Fruit fly (Drosophila melanogaster) whole organism, prepupa: ENCODE measurements around the gene gzl.

Experiments used
- Blimp-1 ChIP-seq: fragments of 200-800 bp; sonication (Bioruptor generic); optimal IDR thresholded peaks from 3 replicates; lab custom pipeline; 2017; ENCODE audit warnings: missing biosample characterization, missing genetic modification characterization, mild to moderate bottlenecking, moderate library complexity, missing genetic modification reagents
- CG10669 ChIP-seq: fragments of 200-800 bp; sonication (Bioruptor generic); optimal IDR thresholded peaks from 3 replicates; lab custom pipeline; 2018; ENCODE audit warnings: missing biosample characterization, mild to moderate bottlenecking, missing genetic modification characterization, moderate library complexity
- CG11294 ChIP-seq: fragments of 200-800 bp; sonication (Bioruptor generic); IDR thresholded peaks from 2 replicates; pipeline ENCODE4 v1.3.6; 2022; ENCODE audit warnings: missing biosample characterization, missing genetic modification characterization
- CG11762 ChIP-seq: fragments of 200-800 bp; sonication (Bioruptor generic); optimal IDR thresholded peaks from 3 replicates; lab custom pipeline; 2016; ENCODE audit warnings: missing biosample characterization, missing genetic modification characterization; ENCODE audit not compliant: insufficient read depth
- CG11902 ChIP-seq: fragments of 200-800 bp; sonication (Bioruptor generic); optimal IDR thresholded peaks from 3 replicates; lab custom pipeline; 2016; ENCODE audit warnings: missing biosample characterization, missing genetic modification characterization
- CG15336 ChIP-seq: fragments of 200-800 bp; sonication (Bioruptor generic); IDR thresholded peaks from 2 replicates; pipeline ENCODE4 v1.3.6; 2022; ENCODE audit warnings: missing biosample characterization, missing genetic modification characterization
- CG1621 ChIP-seq: fragments of 200-800 bp; sonication (Bioruptor generic); optimal IDR thresholded peaks from 3 replicates; lab custom pipeline; 2018; ENCODE audit warnings: missing biosample characterization, mild to moderate bottlenecking, missing genetic modification characterization
- CG32006 ChIP-seq: fragments of 200-800 bp; sonication (Bioruptor generic); optimal IDR thresholded peaks from 3 replicates; lab custom pipeline; 2017; ENCODE audit warnings: missing biosample characterization, mild to moderate bottlenecking, missing genetic modification characterization
- CG4318 ChIP-seq: fragments of 200-800 bp; sonication (Bioruptor generic); optimal IDR thresholded peaks from 3 replicates; lab custom pipeline; 2017; ENCODE audit warnings: missing biosample characterization, mild to moderate bottlenecking, missing genetic modification characterization
- CG6163 ChIP-seq: fragments of 200-800 bp; sonication (Bioruptor generic); IDR thresholded peaks from 3 replicates; pipeline ENCODE4 v1.3.6; 2022; ENCODE audit warnings: missing biosample characterization, missing genetic modification characterization
- CG6276 ChIP-seq: fragments of 200-800 bp; sonication (Bioruptor generic); optimal IDR thresholded peaks from 2 replicates; lab custom pipeline; 2017; ENCODE audit warnings: missing biosample characterization, mild to moderate bottlenecking, missing genetic modification characterization
- CG6808 ChIP-seq: fragments of 200-800 bp; sonication (Bioruptor generic); optimal IDR thresholded peaks from 3 replicates; lab custom pipeline; 2017; ENCODE audit warnings: missing biosample characterization, missing genetic modification characterization, mild to moderate bottlenecking, moderate library complexity, missing genetic modification reagents
- CG7368 ChIP-seq: fragments of 200-800 bp; sonication (Bioruptor generic); optimal IDR thresholded peaks from 3 replicates; lab custom pipeline; 2016; ENCODE audit warnings: missing biosample characterization, missing genetic modification characterization
- CG8119 ChIP-seq: fragments of 200-800 bp; sonication (Bioruptor generic); IDR thresholded peaks from 3 replicates; pipeline ENCODE4 v1.3.6; 2022; ENCODE audit warnings: missing biosample characterization, missing genetic modification characterization
- CG8632 ChIP-seq: fragments of 200-800 bp; sonication (Bioruptor generic); optimal IDR thresholded peaks from 3 replicates; lab custom pipeline; 2016; ENCODE audit warnings: missing biosample characterization, missing genetic modification characterization
- CG9139 ChIP-seq: fragments of 200-800 bp; sonication (Bioruptor generic); optimal IDR thresholded peaks from 3 replicates; lab custom pipeline; 2017; ENCODE audit warnings: missing biosample characterization, mild to moderate bottlenecking, missing genetic modification characterization
- Eip75B ChIP-seq: fragments of 200-800 bp; sonication (Bioruptor generic); optimal IDR thresholded peaks from 3 replicates; lab custom pipeline; 2016; ENCODE audit warnings: missing biosample characterization, missing genetic modification characterization
- Eip78C ChIP-seq: fragments of 200-800 bp; sonication (Bioruptor generic); peaks from one replicate; lab custom pipeline; 2016; ENCODE audit warnings: missing biosample characterization, missing genetic modification characterization
- Ets21C ChIP-seq: fragments of 200-800 bp; sonication (Bioruptor generic); optimal IDR thresholded peaks from 3 replicates; lab custom pipeline; 2016; ENCODE audit warnings: missing biosample characterization, missing genetic modification characterization
- Ets96B ChIP-seq: fragments of 200-800 bp; optimal IDR thresholded peaks from 2 replicates; lab custom pipeline; 2019; ENCODE audit warnings: missing biosample characterization, mild to moderate bottlenecking, missing genetic modification characterization, moderate library complexity
- Gug ChIP-seq: fragments of 200-800 bp; sonication (Bioruptor generic); IDR thresholded peaks from 2 replicates; pipeline ENCODE4 v1.3.6; 2022; ENCODE audit warnings: missing biosample characterization, missing genetic modification characterization
- Hr4 ChIP-seq: fragments of 200-800 bp; sonication (Bioruptor generic); optimal IDR thresholded peaks from 3 replicates; lab custom pipeline; 2016; ENCODE audit warnings: missing biosample characterization, missing genetic modification characterization
- Lpt ChIP-seq: fragments of 200-800 bp; sonication (Bioruptor generic); optimal IDR thresholded peaks from 3 replicates; lab custom pipeline; 2016; ENCODE audit warnings: missing biosample characterization, missing genetic modification characterization
- Met ChIP-seq: fragments of 200-800 bp; sonication (Bioruptor generic); optimal IDR thresholded peaks from 3 replicates; lab custom pipeline; 2016; ENCODE audit warnings: missing biosample characterization, missing genetic modification characterization
- OdsH ChIP-seq: fragments of 200-800 bp; sonication (Bioruptor generic); optimal IDR thresholded peaks from 3 replicates; lab custom pipeline; 2016; ENCODE audit warnings: missing biosample characterization, missing genetic modification characterization
- Sox102F ChIP-seq: fragments of 200-800 bp; sonication (Bioruptor generic); optimal IDR thresholded peaks from 2 replicates; lab custom pipeline; 2016; ENCODE audit warnings: missing biosample characterization, mild to moderate bottlenecking, missing genetic modification characterization
- Sox14 ChIP-seq: fragments of 200-800 bp; sonication (Bioruptor generic); optimal IDR thresholded peaks from 3 replicates; lab custom pipeline; 2016; ENCODE audit warnings: missing biosample characterization, missing genetic modification characterization
- Sox15 ChIP-seq: fragments of 200-800 bp; sonication (Bioruptor generic); optimal IDR thresholded peaks from 3 replicates; lab custom pipeline; 2016; ENCODE audit warnings: missing biosample characterization, missing genetic modification characterization
- achi ChIP-seq: fragments of 200-800 bp; sonication (Bioruptor generic); optimal IDR thresholded peaks from 3 replicates; lab custom pipeline; 2016; ENCODE audit warnings: missing biosample characterization, missing genetic modification characterization
- acj6 ChIP-seq: fragments of 200-800 bp; sonication (Bioruptor generic); optimal IDR thresholded peaks from 3 replicates; lab custom pipeline; 2016; ENCODE audit warnings: missing biosample characterization, missing genetic modification characterization
- cyc ChIP-seq: fragments of 200-800 bp; sonication (Bioruptor generic); optimal IDR thresholded peaks from 3 replicates; lab custom pipeline; 2016; ENCODE audit warnings: missing biosample characterization, missing genetic modification characterization
- dac ChIP-seq: fragments of 200-800 bp; sonication (Bioruptor generic); optimal IDR thresholded peaks from 2 replicates; lab custom pipeline; 2017; ENCODE audit warnings: missing biosample characterization, mild to moderate bottlenecking, missing genetic modification characterization
- dsx ChIP-seq: fragments of 200-800 bp; optimal IDR thresholded peaks from 3 replicates; lab custom pipeline; 2019; ENCODE audit warnings: missing biosample characterization, mild to moderate bottlenecking, missing genetic modification characterization, moderate library complexity; ENCODE audit not compliant: poor library complexity, severe bottlenecking
- eg ChIP-seq: fragments of 200-800 bp; sonication (Bioruptor generic); IDR thresholded peaks from 3 replicates; pipeline ENCODE4 v1.3.6; 2022; ENCODE audit warnings: missing biosample characterization, missing genetic modification characterization
- esn ChIP-seq: fragments of 200-800 bp; sonication (Bioruptor generic); optimal IDR thresholded peaks from 2 replicates; lab custom pipeline; 2016; ENCODE audit warnings: missing biosample characterization, mild to moderate bottlenecking, missing genetic modification characterization, moderate library complexity
- fd59A ChIP-seq: fragments of 200-800 bp; sonication (Bioruptor generic); optimal IDR thresholded peaks from 2 replicates; lab custom pipeline; 2017; ENCODE audit warnings: missing biosample characterization, mild to moderate bottlenecking, missing genetic modification characterization, missing genetic modification reagents
- fd85E ChIP-seq: fragments of 200-800 bp; sonication (Bioruptor generic); optimal IDR thresholded peaks from 3 replicates; lab custom pipeline; 2016; ENCODE audit warnings: missing biosample characterization, missing genetic modification characterization
- fkh ChIP-seq: fragments of 200-800 bp; sonication (Bioruptor generic); optimal IDR thresholded peaks from 3 replicates; lab custom pipeline; 2017; ENCODE audit warnings: missing biosample characterization, mild to moderate bottlenecking, missing genetic modification characterization, moderate library complexity
- lz ChIP-seq: fragments of 200-800 bp; sonication (Bioruptor generic); optimal IDR thresholded peaks from 3 replicates; lab custom pipeline; 2016; ENCODE audit warnings: missing biosample characterization, missing genetic modification characterization
- net ChIP-seq: fragments of 200-800 bp; sonication (Bioruptor generic); optimal IDR thresholded peaks from 3 replicates; lab custom pipeline; 2016; ENCODE audit warnings: missing biosample characterization, missing genetic modification characterization
- pdm3 ChIP-seq: fragments of 200-800 bp; sonication (Bioruptor generic); optimal IDR thresholded peaks from 3 replicates; lab custom pipeline; 2016; ENCODE audit warnings: missing biosample characterization, missing genetic modification characterization
- salr ChIP-seq, 2 experiments: fragments of 200-800 bp; sonication (Bioruptor generic); optimal IDR thresholded peaks; 3 replicates each; lab custom pipeline; 2016 to 2018; ENCODE audit warnings: missing biosample characterization in 2 of 2, missing genetic modification characterization in 2 of 2, mild to moderate bottlenecking in 1 of 2
- spab ChIP-seq: fragments of 200-800 bp; sonication (Bioruptor generic); optimal IDR thresholded peaks from 2 replicates; lab custom pipeline; 2017; ENCODE audit warnings: missing biosample characterization, mild to moderate bottlenecking, missing genetic modification characterization, missing genetic modification reagents
- ss ChIP-seq, 2 experiments: fragments of 200-800 bp; sonication (Bioruptor generic); optimal IDR thresholded peaks; 2 replicates in 1 of 2; 3 replicates in 1 of 2; lab custom pipeline; 2017 to 2018; ENCODE audit warnings: mild to moderate bottlenecking in 2 of 2, missing biosample characterization in 2 of 2, missing genetic modification characterization in 2 of 2, moderate library complexity in 1 of 2
- svp ChIP-seq: fragments of 200-800 bp; sonication (Bioruptor generic); peaks from one replicate; lab custom pipeline; 2016; ENCODE audit warnings: missing biosample characterization, missing genetic modification characterization
- vri ChIP-seq: fragments of 200-800 bp; sonication (Bioruptor generic); optimal IDR thresholded peaks from 3 replicates; lab custom pipeline; 2016; ENCODE audit warnings: missing biosample characterization, mild to moderate bottlenecking, missing genetic modification characterization

gzl gene

DNA sequence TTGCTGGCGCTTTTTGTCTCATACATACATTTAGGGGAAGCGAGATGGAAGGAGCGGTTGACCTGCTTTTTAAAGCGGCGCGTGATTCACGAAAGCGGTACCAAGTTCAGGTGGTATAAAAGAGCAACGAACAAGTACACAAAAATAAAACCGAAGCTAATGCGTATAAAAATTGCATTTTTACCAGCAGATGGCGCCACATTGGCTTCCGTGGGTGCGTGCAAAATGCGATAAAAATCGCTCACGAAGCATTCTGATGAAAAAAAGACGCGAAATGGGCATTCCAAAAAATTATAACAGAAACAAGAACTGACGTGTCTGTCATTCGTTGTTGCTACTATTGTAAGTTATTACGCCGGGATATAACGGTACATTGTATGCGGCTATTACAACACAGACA is 40.4 kb downstream of the gzl start:
- no peak for TF ChIP-seq CG7368 (GFP tag; lab: Kevin White, UChicago)
- peak in 1 of 2 experiments; percentile 45 for TF ChIP-seq ss (GFP tag; optimal IDR thresholded peaks at IDR 0.05; lab: Kevin White, UChicago)
- TF ChIP-seq salr (GFP tag; optimal IDR thresholded peaks at IDR 0.05; lab: Kevin White, UChicago): no peak
- TF ChIP-seq svp (GFP tag; lab: Kevin White, UChicago): peak; percentile 66
- TF ChIP-seq vri (GFP tag; lab: Kevin White, UChicago): peak; percentile 31
- TF ChIP-seq Sox14 (GFP tag; lab: Kevin White, UChicago): peak; percentile 1
- 0 out of 3 replicates have a peak, but pooled peaks have one; percentile 29 for TF ChIP-seq CG6163
- peak; percentile 45 for TF ChIP-seq Eip75B (GFP tag; lab: Kevin White, UChicago)
- no peak for TF ChIP-seq CG10669 (GFP tag; lab: Kevin White, UChicago)
- peak; percentile 37 for TF ChIP-seq Eip78C (GFP tag; lab: Kevin White, UChicago)
- no peak for TF ChIP-seq acj6 (GFP tag; lab: Kevin White, UChicago)
- no peak for TF ChIP-seq CG1621
- no peak for TF ChIP-seq fd85E (GFP tag; lab: Kevin White, UChicago)

DNA sequence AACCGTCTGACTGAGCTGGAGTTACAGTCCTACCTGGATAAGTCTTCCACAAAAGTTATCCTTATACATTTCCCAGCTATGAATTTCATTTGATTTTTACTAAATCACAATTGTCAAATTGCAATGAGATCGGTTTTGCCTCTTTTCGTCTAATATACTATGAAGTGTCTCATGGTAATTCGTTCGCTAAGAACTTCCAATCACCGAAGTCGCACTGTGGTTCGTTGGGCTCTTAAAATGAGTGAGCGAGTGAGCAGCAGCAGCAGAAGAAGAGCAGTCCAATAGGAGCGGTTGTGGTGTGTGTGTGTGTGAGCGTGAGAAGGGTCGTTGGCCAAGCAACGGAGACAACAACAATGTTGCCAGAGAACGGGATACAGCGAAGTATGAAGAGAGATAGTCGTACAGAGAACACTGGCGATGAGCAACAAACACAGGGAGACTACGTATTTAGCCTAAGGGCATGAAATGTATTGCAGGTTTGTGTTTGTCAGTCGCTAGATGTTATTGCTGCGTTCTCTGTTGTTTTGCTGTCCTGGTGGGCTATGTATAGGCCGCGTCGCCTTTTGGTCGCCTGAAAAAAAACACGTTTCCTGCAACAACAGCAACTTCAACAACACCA is 41.4 kb downstream of the gzl start:
- TF ChIP-seq CG6163: peak; percentile 97
- peak; percentile 90 for TF ChIP-seq CG9139 (GFP tag; lab: Kevin White, UChicago)
- peak; percentile 93 for TF ChIP-seq CG6808 (GFP tag; lab: Kevin White, UChicago)
- TF ChIP-seq dsx (GFP tag; lab: Kevin White, UChicago): peak; percentile 100
- TF ChIP-seq vri (GFP tag; lab: Kevin White, UChicago): peak; percentile 97
- TF ChIP-seq CG32006 (GFP tag; lab: Kevin White, UChicago): peak; percentile 94
- TF ChIP-seq fd85E (GFP tag; lab: Kevin White, UChicago): peak; percentile 94
- TF ChIP-seq Ets96B (tag; lab: Kevin White, UChicago): peak; percentile 96
- peak; percentile 89 for TF ChIP-seq Gug (GFP tag; lab: Robert Waterston, UW)
- peak; percentile 96 for TF ChIP-seq CG11762 (GFP tag; lab: Kevin White, UChicago)
- peak; percentile 97 for TF ChIP-seq CG1621
- peak; percentile 76 for TF ChIP-seq CG11294
- TF ChIP-seq cyc (GFP tag; lab: Kevin White, UChicago): peak; percentile 99
- TF ChIP-seq Eip75B (GFP tag; lab: Kevin White, UChicago): peak; percentile 99
- TF ChIP-seq CG6276 (GFP tag; lab: Kevin White, UChicago): peak; percentile 88
- TF ChIP-seq eg (GFP tag; lab: Robert Waterston, UW): peak; percentile 92
- peak; percentile 95 for TF ChIP-seq CG8119 (GFP tag; lab: Robert Waterston, UW)
- peak; percentile 91 to 95 for TF ChIP-seq salr (GFP tag; optimal IDR thresholded peaks at IDR 0.05; lab: Kevin White, UChicago)
- peak; percentile 99 for TF ChIP-seq Met (GFP tag; lab: Kevin White, UChicago)
- peak; percentile 86 for TF ChIP-seq Blimp-1 (GFP tag; lab: Kevin White, UChicago)
- peak; percentile 99 for TF ChIP-seq Sox14 (GFP tag; lab: Kevin White, UChicago)
- peak; percentile 97 for TF ChIP-seq achi
- peak; percentile 92 for TF ChIP-seq CG15336 (GFP tag; lab: Robert Waterston, UW)
- peak; percentile 96 for TF ChIP-seq Sox15 (GFP tag; lab: Kevin White, UChicago)
- peak; percentile 98 for TF ChIP-seq OdsH (GFP tag; lab: Kevin White, UChicago)
- TF ChIP-seq fd59A (GFP tag; lab: Kevin White, UChicago): peak; percentile 96
- TF ChIP-seq CG11902: peak; percentile 98
- peak; percentile 94 for TF ChIP-seq Hr4 (GFP tag; lab: Kevin White, UChicago)
- TF ChIP-seq net: peak; percentile 97
- TF ChIP-seq ss (GFP tag; optimal IDR thresholded peaks at IDR 0.05; lab: Kevin White, UChicago): peak; percentile 92 to 95
- TF ChIP-seq fkh (GFP tag; lab: Kevin White, UChicago): peak; percentile 44
- TF ChIP-seq esn: peak; percentile 99
- peak; percentile 97 for TF ChIP-seq CG7368 (GFP tag; lab: Kevin White, UChicago)
- peak; percentile 88 for TF ChIP-seq Lpt (GFP tag; lab: Kevin White, UChicago)
- TF ChIP-seq Ets21C: peak; percentile 97
- peak; percentile 99 for TF ChIP-seq svp (GFP tag; lab: Kevin White, UChicago)
- TF ChIP-seq pdm3 (GFP tag; lab: Kevin White, UChicago): peak; percentile 98
- TF ChIP-seq spab (GFP tag; lab: Kevin White, UChicago): peak; percentile 96
- TF ChIP-seq Sox102F (GFP tag; lab: Kevin White, UChicago): peak; percentile 98
- TF ChIP-seq lz (GFP tag; lab: Kevin White, UChicago): peak; percentile 98
- peak; percentile 72 for TF ChIP-seq dac
- peak; percentile 89 for TF ChIP-seq CG4318 (GFP tag; lab: Kevin White, UChicago)
- peak; percentile 96 for TF ChIP-seq CG8632 (GFP tag; lab: Kevin White, UChicago)
